Worm (Caenorhabditis elegans): Measurements from ENCODE around the gene F47B8.8.

Gene F47B8.8

DNA sequence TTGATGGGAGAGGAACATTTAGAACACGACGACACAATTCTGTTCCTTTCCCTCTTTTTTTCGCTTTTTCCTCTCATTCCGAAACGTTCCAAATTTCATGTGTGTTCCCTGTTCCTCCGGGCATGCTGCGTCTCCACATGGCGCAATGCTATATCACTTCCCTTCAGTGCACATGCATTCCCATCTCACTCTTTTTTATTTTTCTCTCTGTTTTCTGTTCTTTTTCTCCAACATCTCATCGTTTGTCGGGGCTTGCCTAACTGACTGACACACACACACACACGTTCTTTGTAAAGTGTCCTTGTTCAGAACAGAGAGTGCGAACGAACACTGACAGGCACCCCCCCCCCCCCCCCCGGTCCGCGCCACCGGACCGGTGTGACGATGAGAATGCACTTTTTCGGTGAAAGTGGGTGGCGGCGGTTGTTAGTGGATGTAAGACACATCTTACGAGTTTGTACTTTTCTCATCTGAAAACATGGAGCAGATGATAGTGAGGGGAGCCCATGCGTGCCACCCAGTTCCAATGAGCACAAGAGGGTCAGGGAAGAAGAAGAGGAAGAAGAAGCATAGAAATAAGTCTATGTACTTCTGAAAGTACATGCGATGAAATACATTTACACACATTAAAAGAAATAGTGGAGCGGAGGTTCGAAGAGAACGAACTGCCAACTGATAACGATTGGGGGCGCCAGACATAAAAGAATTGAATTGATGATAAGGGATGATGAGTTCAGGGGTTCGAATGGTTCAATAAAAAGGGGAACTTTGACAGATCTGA is 36.9 kb downstream of the F47B8.8 start:
- TF ChIP-seq gmeb-2 (tag; optimal IDR thresholded peaks at IDR 0.05) = no peak
- no peak for TF ChIP-seq pros-1 (tag; optimal IDR thresholded peaks at IDR 0.05)
- TF ChIP-seq mec-3 (tag; optimal IDR thresholded peaks at IDR 0.05; ENCODE audit: borderline replicate concordance) = no peak
- TF ChIP-seq zip-5 (tag; optimal IDR thresholded peaks at IDR 0.05) = no peak
- no peak for TF ChIP-seq che-1 (tag; optimal IDR thresholded peaks at IDR 0.05)

ce11 chrV:14369412-14369811 is 37.9 kb downstream of the F47B8.8 start:
- no peak for TF ChIP-seq unc-42 (tag; optimal IDR thresholded peaks at IDR 0.05)
- no peak for TF ChIP-seq pat-9 (tag; optimal IDR thresholded peaks at IDR 0.05)
- TF ChIP-seq dve-1 (tag; optimal IDR thresholded peaks at IDR 0.05) = no peak
- TF ChIP-seq elt-4 (tag; optimal IDR thresholded peaks at IDR 0.05) = no peak
- no peak for TF ChIP-seq eyg-1 (tag; optimal IDR thresholded peaks at IDR 0.05)
- no peak for TF ChIP-seq sox-4 (tag; optimal IDR thresholded peaks at IDR 0.05)
- TF ChIP-seq ama-1 (optimal IDR thresholded peaks at IDR 0.05) = no peak

DNA sequence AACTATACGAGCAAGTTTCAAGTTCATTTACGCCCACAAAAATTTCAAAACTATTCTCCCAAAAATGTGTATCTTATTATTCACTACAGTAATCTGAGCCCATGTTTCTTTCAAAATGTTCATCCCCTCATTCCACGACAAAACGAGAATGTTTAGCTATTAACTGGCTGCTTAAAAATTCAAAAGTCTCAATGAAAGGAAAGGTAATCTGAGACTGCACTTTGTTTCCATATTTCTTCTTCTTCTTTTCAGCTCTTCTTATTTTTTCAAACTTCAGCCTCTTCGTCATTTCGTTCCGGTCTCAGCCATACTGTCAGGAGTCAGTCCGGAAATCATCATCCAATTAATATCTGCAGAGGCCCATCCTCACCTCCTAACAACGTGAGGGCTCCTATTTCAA is 41.2 kb downstream of the F47B8.8 start, which contains the start of gene unc-39:
TSS of gene unc-39 (plus strand) at position 301 of the 400 bp plus-strand sequence.
- TF ChIP-seq pros-1 (tag; optimal IDR thresholded peaks at IDR 0.05) = no peak

- TF ChIP-seq fkh-10 (GFP tag; optimal IDR thresholded peaks at IDR 0.05) = no peak
- no peak for TF ChIP-seq ztf-16 (tag; optimal IDR thresholded peaks at IDR 0.05)
- no peak for TF ChIP-seq gmeb-2 (tag; optimal IDR thresholded peaks at IDR 0.05)
- TF ChIP-seq dmd-4 (tag; optimal IDR thresholded peaks at IDR 0.05; ENCODE audit: borderline replicate concordance) = no peak
- no peak for TF ChIP-seq pha-2 (tag; optimal IDR thresholded peaks at IDR 0.05)
Measured at ce11 chrV:14378052-14378451, 46.5 kb downstream of the F47B8.8 start.

DNA sequence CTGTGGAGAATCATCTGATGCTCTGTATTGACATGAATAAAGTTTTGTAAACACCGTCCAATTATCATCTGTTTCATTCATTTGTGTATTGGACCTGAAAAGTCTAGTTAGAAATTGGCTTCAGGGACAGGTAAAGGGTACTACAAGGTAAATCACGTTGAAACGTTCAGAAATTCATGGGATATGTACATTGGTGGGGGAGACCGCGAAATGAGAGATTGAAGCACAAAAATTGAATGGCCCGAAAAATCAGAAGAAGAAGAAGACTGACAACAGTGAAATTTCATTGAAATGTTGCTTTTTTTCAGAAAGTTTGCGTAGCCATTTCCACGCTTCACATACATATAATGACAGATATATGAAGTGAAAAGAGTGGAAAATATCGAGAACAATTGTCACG is 47.5 kb downstream of the F47B8.8 start, which contains the start of gene npr-43:
TSS of gene npr-43 (minus strand) at position 101 of the 400 bp plus-strand sequence.
- TF ChIP-seq odd-2 (tag; optimal IDR thresholded peaks at IDR 0.05) = no peak

ce11 chrV:14380242-14380641 is 48.7 kb downstream of the F47B8.8 start:
- TF ChIP-seq elt-4 (tag; optimal IDR thresholded peaks at IDR 0.05) (no peak), syd-9 (tag; optimal IDR thresholded peaks at IDR 0.05) (no peak)
